Worm (Caenorhabditis elegans): ENCODE results near the gene try-13.

- TF ChIP-seq fkh-10 (GFP tag; optimal IDR thresholded peaks at IDR 0.05) = no peak
- TF ChIP-seq ceh-45 (GFP tag; IDR thresholded peaks at IDR 0.05) = no peak
- TF ChIP-seq ama-1 (optimal IDR thresholded peaks at IDR 0.05) = no peak
- TF ChIP-seq tbx-2 (tag; optimal IDR thresholded peaks at IDR 0.05) = no peak
- no peak for TF ChIP-seq pqm-1 (tag; optimal IDR thresholded peaks at IDR 0.05)
These were observed 11.0 kb upstream of the try-13 start, which contains the start of gene srw-69 for ce11 chrV:7428880-7429279.
